Worm (Caenorhabditis elegans) whole organism, late embryonic: ENCODE data around the gene T12A7.6.

ENCODE experiments used
- K02D7.2 ChIP-seq: sonication (generic microtip); optimal IDR thresholded peaks from 2 replicates; lab custom pipeline; 2017; ENCODE audit warnings: mild to moderate bottlenecking, missing genetic modification characterization, missing compliant biosample characterization
- T23F11.4 ChIP-seq: fragments of 200-800 bp; sonication (Bioruptor generic); optimal IDR thresholded peaks from 2 replicates; lab custom pipeline; 2018; ENCODE audit warnings: mild to moderate bottlenecking, missing genetic modification characterization, missing compliant biosample characterization
- Y22D7AL.16 ChIP-seq: sonication (generic microtip); optimal IDR thresholded peaks from 2 replicates; lab custom pipeline; 2016; ENCODE audit warnings: missing genetic modification characterization, missing compliant biosample characterization
- ahr-1 ChIP-seq: sonication (generic microtip); optimal IDR thresholded peaks from 2 replicates; lab custom pipeline; 2016; ENCODE audit warnings: missing genetic modification characterization, missing compliant biosample characterization
- ceh-14 ChIP-seq: sonication (generic microtip); optimal IDR thresholded peaks from 2 replicates; lab custom pipeline; 2016; ENCODE audit warnings: missing genotype, missing genetic modification characterization, missing compliant biosample characterization
- ceh-30 ChIP-seq: fragments of 150-350 bp; optimal IDR thresholded peaks from 2 replicates; lab custom pipeline; 2014; ENCODE audit warnings: missing biosample characterization, missing genetic modification characterization
- ceh-31 ChIP-seq: sonication (generic microtip); optimal IDR thresholded peaks from 2 replicates; lab custom pipeline; 2016; ENCODE audit warnings: missing genetic modification characterization, missing compliant biosample characterization
- dmd-4 ChIP-seq: sonication (generic microtip); optimal IDR thresholded peaks from 2 replicates; lab custom pipeline; 2016; ENCODE audit warnings: borderline replicate concordance, missing genetic modification characterization, missing compliant biosample characterization
- elt-2 ChIP-seq: sonication (generic microtip); optimal IDR thresholded peaks from 2 replicates; lab custom pipeline; 2016; ENCODE audit warnings: missing genetic modification reagents, missing genetic modification characterization, missing compliant biosample characterization
- fax-1 ChIP-seq: sonication (generic microtip); optimal IDR thresholded peaks from 2 replicates; lab custom pipeline; 2016; ENCODE audit warnings: missing genotype, missing genetic modification characterization, missing compliant biosample characterization
- lim-6 ChIP-seq: sonication (generic microtip); optimal IDR thresholded peaks from 2 replicates; lab custom pipeline; 2016; ENCODE audit warnings: missing genetic modification characterization, missing compliant biosample characterization
- nhr-11 ChIP-seq: fragments of 150-350 bp; optimal IDR thresholded peaks from 2 replicates; lab custom pipeline; 2014; ENCODE audit warnings: missing biosample characterization, missing genetic modification characterization
- odd-2 ChIP-seq: sonication (generic microtip); optimal IDR thresholded peaks from 2 replicates; lab custom pipeline; 2017; ENCODE audit warnings: antibody characterized with exemption, mild to moderate bottlenecking, missing genetic modification characterization, missing compliant biosample characterization
- pha-2 ChIP-seq: sonication (generic microtip); optimal IDR thresholded peaks from 2 replicates; lab custom pipeline; 2017; ENCODE audit warnings: mild to moderate bottlenecking, missing genetic modification characterization, missing compliant biosample characterization
- pros-1 ChIP-seq: fragments of 150-350 bp; optimal IDR thresholded peaks from 2 replicates; lab custom pipeline; 2014; ENCODE audit warnings: missing biosample characterization, missing genetic modification reagents, missing genetic modification characterization
- ref-2 ChIP-seq: sonication (generic microtip); optimal IDR thresholded peaks from 2 replicates; lab custom pipeline; 2016; ENCODE audit warnings: missing genetic modification characterization, missing compliant biosample characterization
- sox-2 ChIP-seq: fragments of 200-800 bp; sonication (Bioruptor generic); IDR thresholded peaks from 2 replicates; pipeline ENCODE4 v1.3.6; 2022; ENCODE audit warnings: missing genetic modification reagents, missing genetic modification characterization, missing compliant biosample characterization
- ttx-3 ChIP-seq: sonication (generic microtip); optimal IDR thresholded peaks from 2 replicates; lab custom pipeline; 2016; ENCODE audit warnings: missing genetic modification reagents, missing genetic modification characterization, missing compliant biosample characterization
- unc-42 ChIP-seq: sonication (generic microtip); optimal IDR thresholded peaks from 2 replicates; lab custom pipeline; 2016; ENCODE audit warnings: missing genotype, missing genetic modification characterization, missing compliant biosample characterization
- unc-55 ChIP-seq: sonication (generic microtip); optimal IDR thresholded peaks from 2 replicates; lab custom pipeline; 2017; ENCODE audit warnings: missing biosample characterization, missing genetic modification reagents, missing genetic modification characterization
- zip-5 ChIP-seq: sonication (generic microtip); optimal IDR thresholded peaks from 2 replicates; lab custom pipeline; 2016; ENCODE audit warnings: missing genetic modification characterization, missing compliant biosample characterization

Gene T12A7.6

DNA sequence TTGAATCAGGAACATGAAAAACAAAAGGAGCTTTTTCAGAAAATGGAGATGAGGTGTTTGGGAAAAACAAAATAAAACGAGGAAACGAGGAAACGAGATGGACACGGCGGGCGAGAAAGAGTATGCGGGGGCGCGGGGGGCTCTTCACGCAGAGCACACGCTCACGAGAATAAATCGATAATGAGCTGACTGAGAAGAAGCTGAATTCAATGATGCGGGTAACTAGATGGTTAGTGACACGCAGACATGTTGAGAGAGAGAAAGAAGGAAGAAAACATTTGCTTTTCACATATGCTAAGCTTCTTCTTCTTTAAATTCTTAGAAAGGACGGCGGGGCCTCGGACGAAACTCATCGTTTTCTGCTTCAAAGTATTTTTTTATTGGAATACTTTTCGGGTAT, 16.5 kb downstream of the T12A7.6 start (continued):
- TF ChIP-seq nhr-11 (tag; lab: Kevin White, UChicago) = no peak
- TF ChIP-seq, all 69 proteins: peak for 8

ce11 chrIV:11769769-11770168, 20.7 kb downstream of the T12A7.6 start:
- TF ChIP-seq T23F11.4 (GFP tag; lab: Kevin White, UChicago) = no peak

DNA sequence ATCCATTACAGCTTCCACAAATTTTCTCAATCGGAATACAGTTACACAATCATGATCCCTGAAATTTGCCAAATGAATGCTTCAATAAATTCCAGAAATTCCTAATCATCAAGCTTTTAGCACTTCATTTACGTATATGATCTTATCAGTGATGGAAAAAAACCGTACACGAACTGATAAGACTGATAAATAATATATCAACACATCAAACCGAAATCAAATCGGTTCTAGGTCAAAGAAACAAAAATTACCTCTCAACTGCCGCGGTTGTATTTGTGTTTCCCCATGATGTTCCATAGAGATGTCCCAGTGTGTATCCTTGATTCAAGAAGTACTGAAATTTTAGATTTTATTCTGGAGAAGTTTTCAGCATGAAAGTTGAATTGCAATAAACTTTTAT, 22.0 kb downstream of the T12A7.6 start:
- TF ChIP-seq Y22D7AL.16 (no peak), ttx-3 (tag; lab: Kevin White, UChicago) (no peak), elt-2 (tag; lab: Kevin White, UChicago) (peak; percentile 34)

DNA sequence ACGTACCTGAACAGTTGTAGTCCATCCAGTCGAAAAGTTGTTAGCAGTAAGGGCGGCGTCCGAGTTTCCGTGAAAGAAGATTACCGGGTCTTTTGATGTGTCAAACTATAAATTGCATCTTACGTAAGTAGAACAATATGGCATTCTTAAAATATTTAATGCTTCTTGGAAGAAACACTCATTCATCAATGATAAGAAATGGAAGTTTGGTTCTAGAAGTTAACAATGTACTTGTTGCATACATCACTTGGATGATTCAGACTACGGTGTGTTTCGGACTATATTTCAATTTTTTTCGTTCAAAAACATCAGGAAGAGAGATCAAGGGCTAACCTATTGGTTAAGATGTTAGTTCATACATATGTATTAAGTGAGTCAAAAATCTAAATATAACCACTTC, 23.1 kb downstream of the T12A7.6 start:
- no peak for TF ChIP-seq lim-6 (tag; lab: Kevin White, UChicago)
- TF ChIP-seq K02D7.2 (tag; lab: Kevin White, UChicago) = no peak
- no peak for TF ChIP-seq ceh-14 (tag; lab: Kevin White, UChicago)

DNA sequence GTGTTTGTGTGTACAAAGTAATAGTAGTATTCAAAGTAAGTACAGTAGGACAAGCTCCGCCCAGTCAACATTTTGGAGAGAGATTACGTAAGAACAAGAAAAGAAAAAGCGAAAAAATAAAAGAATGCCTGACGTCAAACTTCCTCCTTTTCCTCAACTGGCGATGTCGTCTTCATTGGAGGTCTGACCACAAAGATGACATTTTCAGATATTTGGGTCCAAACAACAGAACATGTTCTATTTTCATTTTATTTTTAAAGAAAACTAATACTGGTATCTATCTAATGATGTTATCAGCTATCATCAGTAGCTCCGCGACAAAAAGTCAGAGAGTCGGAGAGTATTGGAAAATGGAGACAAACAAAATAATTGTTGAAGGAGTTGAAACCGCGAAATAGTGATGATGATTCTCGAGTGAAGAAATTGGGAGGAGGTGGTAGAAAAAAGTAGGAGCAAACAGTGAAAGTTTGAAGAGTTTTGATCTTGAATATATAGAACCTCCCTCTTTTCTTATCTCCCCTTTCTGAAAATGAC, 24.7 kb downstream of the T12A7.6 start, which contains the start of gene lips-5:
Gene lips-5 (minus strand): TSS at position 51 of the 534 bp plus-strand sequence.
- no peak for TF ChIP-seq fax-1 (tag; lab: Kevin White, UChicago)

DNA sequence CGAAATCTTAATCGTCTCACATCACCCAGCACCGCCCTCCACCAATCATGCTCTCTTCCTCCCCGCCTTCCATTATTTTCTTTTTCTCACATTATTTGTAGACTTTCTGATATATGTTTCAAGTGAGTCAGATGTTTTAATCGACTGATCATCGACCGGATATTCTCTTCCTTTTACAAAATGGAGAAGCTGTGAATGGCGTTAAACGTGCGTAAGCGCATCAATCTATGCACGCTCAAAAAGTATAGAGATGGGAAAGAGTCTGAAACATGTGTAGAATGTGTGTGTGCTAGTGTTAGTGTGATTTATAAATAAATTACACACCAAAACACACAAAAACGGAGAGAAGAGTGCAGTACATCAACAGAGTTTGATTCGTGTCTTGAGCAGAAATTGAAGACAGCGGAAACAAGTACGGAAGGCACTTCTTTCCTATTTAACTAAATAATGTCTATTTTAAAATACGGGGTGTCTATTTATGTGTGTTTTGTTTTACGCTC, 28.0 kb downstream of the T12A7.6 start:
- TF ChIP-seq unc-42 (tag; lab: Kevin White, UChicago) (peak; percentile 19), nhr-11 (tag; lab: Kevin White, UChicago) (no peak), pros-1 (no peak), ahr-1 (tag; lab: Kevin White, UChicago) (no peak), lim-6 (tag; lab: Kevin White, UChicago) (no peak)

DNA sequence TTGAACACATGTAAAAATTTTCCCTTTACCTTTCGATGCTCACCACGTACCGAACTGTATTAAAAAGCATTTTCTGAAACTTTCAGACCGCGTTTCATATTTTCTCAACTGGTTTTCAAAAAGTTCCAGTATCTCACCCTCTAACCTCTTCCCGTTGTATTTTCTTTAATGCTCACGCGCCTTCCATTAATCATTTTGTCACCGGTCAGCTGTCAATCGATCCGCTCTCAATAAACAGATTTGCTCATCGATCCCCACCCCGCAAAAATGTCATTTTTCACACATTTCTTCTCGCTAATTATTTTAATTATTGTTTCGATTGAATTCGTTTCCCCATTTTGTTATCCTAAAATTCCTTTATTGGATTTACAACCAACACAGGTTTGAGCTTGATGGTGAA, 30.0 kb downstream of the T12A7.6 start, which contains the start of gene lpr-2:
Gene lpr-2 (plus strand): TSS at position 189 of the 400 bp plus-strand sequence.
- TF ChIP-seq pha-2 (tag; lab: Kevin White, UChicago) = no peak
- no peak for TF ChIP-seq pros-1
- TF ChIP-seq ceh-14 (tag; lab: Kevin White, UChicago) = no peak
- TF ChIP-seq unc-55 (GFP tag; lab: Kevin White, UChicago) = peak; percentile 75

ce11 chrIV:11782846-11783245, 33.8 kb downstream of the T12A7.6 start:
- peak; percentile 89 for TF ChIP-seq unc-42 (tag; lab: Kevin White, UChicago)
- TF ChIP-seq dmd-4 (tag; lab: Kevin White, UChicago) = no peak

DNA sequence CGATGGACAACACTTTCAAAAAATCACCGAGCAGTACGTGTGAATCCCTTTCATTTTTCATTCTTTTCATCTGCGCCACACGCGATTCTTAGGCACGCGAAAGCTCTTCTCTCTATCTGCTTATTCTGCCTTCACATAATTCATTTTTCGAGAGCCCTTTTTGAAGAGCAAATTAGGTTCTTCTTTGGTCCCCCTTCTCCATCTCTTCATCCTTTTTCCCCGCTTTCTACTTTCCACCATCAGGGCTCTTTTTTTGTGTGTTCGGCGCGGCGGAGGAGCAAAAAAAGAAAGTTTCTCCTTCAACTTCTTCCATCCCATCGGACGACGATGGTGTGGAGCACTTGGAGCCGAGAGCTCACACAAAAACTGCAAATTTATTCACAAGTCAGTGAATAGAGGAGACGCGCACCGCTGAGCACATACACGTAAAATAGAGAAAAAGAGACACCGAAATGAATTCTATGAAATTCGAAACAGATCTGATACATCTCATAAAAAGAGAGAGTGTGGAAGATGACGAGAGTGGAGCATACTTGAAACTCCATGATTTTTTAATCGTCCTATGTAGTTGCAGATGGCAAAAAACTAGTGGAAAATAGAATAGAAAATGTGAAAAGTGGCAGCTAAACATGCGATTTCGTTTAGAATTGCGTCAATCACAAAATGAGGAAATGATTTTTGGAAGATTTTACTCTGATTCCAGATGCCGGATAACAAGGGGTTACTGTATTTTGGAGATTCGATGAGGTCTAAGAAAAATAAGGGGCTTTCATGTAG, 36.2 kb downstream of the T12A7.6 start:
- TF ChIP-seq ceh-31 (tag; lab: Kevin White, UChicago) = peak; percentile 44
- TF ChIP-seq zip-5 = no peak
- no peak for TF ChIP-seq dmd-4 (tag; lab: Kevin White, UChicago)
- TF ChIP-seq ref-2 = peak; percentile 18
- TF ChIP-seq odd-2 (tag; lab: Kevin White, UChicago) = no peak
- TF ChIP-seq nhr-11 (tag; lab: Kevin White, UChicago) = no peak
- TF ChIP-seq ceh-30 (tag; lab: Kevin White, UChicago) = no peak
- peak; percentile 93 for TF ChIP-seq unc-42 (tag; lab: Kevin White, UChicago)
- no peak for TF ChIP-seq sox-2
